Worm (Caenorhabditis elegans): Measurements from ENCODE around the gene C16C8.25.
"Not testable (repeated sequence)": the region's sequence is repeated elsewhere in the genome, so short reads cannot be mapped to it uniquely, and the experiment has no call there.

C16C8.25 gene

ce11 chrII:3447906-3448305 is 1.1 kb upstream of the C16C8.25 start, which contains the start of gene C16C8.21:
TSS of gene C16C8.21 (plus strand) at chrII:3448206.
- TF ChIP-seq nhr-25 (tag; optimal IDR thresholded peaks at IDR 0.05) (no peak), sma-9 (GFP tag; optimal IDR thresholded peaks at IDR 0.05) (no peak), sma-9 (tag; optimal IDR thresholded peaks at IDR 0.05) (no peak), ztf-1 (GFP tag; conservative IDR thresholded peaks at IDR 0.05) (no peak), lin-39 (tag; optimal IDR thresholded peaks at IDR 0.05) (no peak), mbf-1 (tag; optimal IDR thresholded peaks at IDR 0.05) (no peak), snpc-4 (tag; optimal IDR thresholded peaks at IDR 0.05) (no peak), lin-11 (tag; optimal IDR thresholded peaks at IDR 0.05) (no peak), lin-13 (GFP tag; optimal IDR thresholded peaks at IDR 0.05) (no peak), dmd-4 (tag; optimal IDR thresholded peaks at IDR 0.05) (no peak), ztf-11 (tag; optimal IDR thresholded peaks at IDR 0.05) (no peak), skn-1 (tag; optimal IDR thresholded peaks at IDR 0.05) (no peak), ZK546.5 (tag; optimal IDR thresholded peaks at IDR 0.05) (no peak), Y55F3AM.14 (GFP tag; optimal IDR thresholded peaks at IDR 0.05) (no peak), blmp-1 (tag; optimal IDR thresholded peaks at IDR 0.05; ENCODE audit: insufficient read depth) (no peak), aly-2 (tag; optimal IDR thresholded peaks at IDR 0.05) (no peak), sma-3 (GFP tag; optimal IDR thresholded peaks at IDR 0.05) (no peak), zag-1 (tag; optimal IDR thresholded peaks at IDR 0.05) (no peak)

DNA sequence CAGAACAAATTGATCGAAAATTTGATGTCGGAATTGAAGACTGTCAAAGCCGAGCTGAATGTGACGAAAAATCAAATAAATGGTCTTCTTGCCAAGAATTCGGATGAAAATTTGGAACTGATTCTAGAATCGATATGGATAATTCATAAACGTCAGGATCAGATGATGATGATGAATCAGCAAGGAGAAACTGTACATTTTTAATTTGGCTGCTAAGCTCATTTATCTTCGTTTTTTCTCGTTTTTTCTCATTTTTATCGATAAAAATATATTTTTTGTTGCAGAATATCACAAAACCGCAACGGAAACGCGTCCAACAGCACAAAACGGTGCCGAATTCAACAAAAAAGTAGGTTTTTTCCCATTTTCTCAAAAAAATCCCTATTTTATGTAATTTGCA is 484 bp downstream of the C16C8.25 start, which contains the start of gene C16C8.14:
TSS of gene C16C8.14 (plus strand) at position 301 of the 400 bp plus-strand sequence.
- TF ChIP-seq ztf-1 (GFP tag; conservative IDR thresholded peaks at IDR 0.05); ztf-11 (tag; optimal IDR thresholded peaks at IDR 0.05); lin-11 (tag; optimal IDR thresholded peaks at IDR 0.05): not testable (repeated sequence)

DNA sequence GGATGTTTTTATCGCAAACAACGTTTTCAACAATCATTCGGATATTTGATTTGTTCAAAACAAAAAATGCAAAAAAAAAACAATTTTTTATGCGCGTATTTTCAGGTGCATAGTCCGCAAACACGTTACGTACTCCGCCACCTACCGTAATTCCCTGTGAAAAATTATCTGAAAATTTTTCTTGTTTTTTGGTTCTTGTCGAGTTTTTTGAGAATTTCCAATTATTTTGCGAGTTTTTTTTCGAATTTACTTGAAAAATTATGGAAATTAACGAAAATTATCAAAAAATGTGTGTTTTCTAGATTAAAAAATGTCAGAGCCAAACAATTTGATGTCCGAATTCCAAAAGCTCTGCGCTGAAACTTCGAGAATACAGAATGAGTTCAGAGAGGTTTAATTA is 3.4 kb downstream of the C16C8.25 start, which contains the start of gene C16C8.12:
TSS of gene C16C8.12 (plus strand) at position 301 of the 400 bp plus-strand sequence.
- TF ChIP-seq C34F6.9 (tag; optimal IDR thresholded peaks at IDR 0.05) (no peak), egl-27 (tag; optimal IDR thresholded peaks at IDR 0.05) (no peak), nhr-77 (tag; optimal IDR thresholded peaks at IDR 0.05) (no peak), lin-39 (tag; optimal IDR thresholded peaks at IDR 0.05) (no peak), ztf-4 (tag; optimal IDR thresholded peaks at IDR 0.05) (no peak), unc-55 (GFP tag; optimal IDR thresholded peaks at IDR 0.05) (no peak), sma-9 (GFP tag; optimal IDR thresholded peaks at IDR 0.05) (no peak), sma-9 (tag; optimal IDR thresholded peaks at IDR 0.05) (no peak), mdl-1 (tag; optimal IDR thresholded peaks at IDR 0.05) (no peak), crh-2 (tag; optimal IDR thresholded peaks at IDR 0.05) (no peak), gmeb-1 (tag; optimal IDR thresholded peaks at IDR 0.05) (no peak), snpc-4 (tag; optimal IDR thresholded peaks at IDR 0.05) (no peak), ztf-11 (tag; optimal IDR thresholded peaks at IDR 0.05) (no peak), mab-5 (tag; optimal IDR thresholded peaks at IDR 0.05) (no peak), nhr-21 (tag; optimal IDR thresholded peaks at IDR 0.05) (no peak), ama-1 (optimal IDR thresholded peaks at IDR 0.05) (no peak), peb-1 (tag; optimal IDR thresholded peaks at IDR 0.05) (no peak)

- TF ChIP-seq mbf-1 (tag; optimal IDR thresholded peaks at IDR 0.05) (no peak), sem-4 (tag; optimal IDR thresholded peaks at IDR 0.05) (no peak), dmd-4 (tag; optimal IDR thresholded peaks at IDR 0.05) (no peak), nhr-237 (tag; optimal IDR thresholded peaks at IDR 0.05) (no peak), skn-1 (tag; optimal IDR thresholded peaks at IDR 0.05) (no peak), nhr-25 (tag; optimal IDR thresholded peaks at IDR 0.05) (no peak), sma-3 (GFP tag; optimal IDR thresholded peaks at IDR 0.05) (no peak), nhr-23 (tag; optimal IDR thresholded peaks at IDR 0.05) (no peak), nhr-10 (tag; optimal IDR thresholded peaks at IDR 0.05) (no peak), sma-9 (GFP tag; optimal IDR thresholded peaks at IDR 0.05) (no peak), sma-9 (tag; optimal IDR thresholded peaks at IDR 0.05) (no peak)
Measured at ce11 chrII:3453521-3453920, 4.5 kb downstream of the C16C8.25 start, which contains the start of gene C16C8.11. TSS of gene C16C8.11 (plus strand) at chrII:3453708.

ce11 chrII:3458209-3458608 is 9.2 kb downstream of the C16C8.25 start, which contains the start of the genes C16C8.26 and C16C8.19:
TSS of gene C16C8.26 (minus strand) at chrII:3458309.
TSS of gene C16C8.19 (plus strand) at chrII:3458487.
- TF ChIP-seq mab-5 (tag; optimal IDR thresholded peaks at IDR 0.05) (no peak), zag-1 (tag; optimal IDR thresholded peaks at IDR 0.05) (no peak), nhr-12 (tag; optimal IDR thresholded peaks at IDR 0.05) (no peak), lin-39 (tag; optimal IDR thresholded peaks at IDR 0.05) (no peak), alr-1 (tag; optimal IDR thresholded peaks at IDR 0.05) (no peak), crh-2 (tag; optimal IDR thresholded peaks at IDR 0.05) (no peak), unc-62 (GFP tag; optimal IDR thresholded peaks at IDR 0.05) (no peak), dmd-4 (tag; optimal IDR thresholded peaks at IDR 0.05) (no peak), aly-2 (tag; optimal IDR thresholded peaks at IDR 0.05) (no peak), mbf-1 (tag; optimal IDR thresholded peaks at IDR 0.05) (no peak), ceh-82 (tag; optimal IDR thresholded peaks at IDR 0.05) (no peak), sem-4 (tag; optimal IDR thresholded peaks at IDR 0.05) (no peak), lsy-2 (tag; optimal IDR thresholded peaks at IDR 0.05) (no peak), ceh-16 (tag; optimal IDR thresholded peaks at IDR 0.05) (no peak), gmeb-1 (tag; optimal IDR thresholded peaks at IDR 0.05) (no peak)
